Fruit fly (Drosophila melanogaster): ENCODE data around the gene Fit1.
A peak's percentile ranks its signal among the peaks of the same experiment; 100 is the strongest.

Fit1 gene

dm6 chr3L:4103258-4104247, at the start of gene Fit1 (continued):
- TF ChIP-seq gsb-n (tag; optimal IDR thresholded peaks at IDR 0.05) (no peak), zfh1 (GFP tag; IDR thresholded peaks at IDR 0.05) (no peak), CG18599 (GFP tag; optimal IDR thresholded peaks at IDR 0.05) (peak; percentile 19), knrl (GFP tag; IDR thresholded peaks at IDR 0.05; ENCODE audit: partially characterized antibody) (peak; percentile 39; the same call in 2 of the 3 replicates), cad (GFP tag; optimal IDR thresholded peaks at IDR 0.05) (no peak), CG10209 (GFP tag; optimal IDR thresholded peaks at IDR 0.05) (no peak), ro (GFP tag; IDR thresholded peaks at IDR 0.05) (no peak), Hr39 (optimal IDR thresholded peaks at IDR 0.05) (no peak), Lim3 (GFP tag; IDR thresholded peaks at IDR 0.05) (no peak), CG11093 (GFP tag; IDR thresholded peaks at IDR 0.05) (no peak), nom (GFP tag; optimal IDR thresholded peaks at IDR 0.05) (peak; percentile 46), fd102C (GFP tag; optimal IDR thresholded peaks at IDR 0.05) (no peak), phol (tag; optimal IDR thresholded peaks at IDR 0.05) (no peak), z (GFP tag; IDR thresholded peaks at IDR 0.05) (no peak), mam (GFP tag; optimal IDR thresholded peaks at IDR 0.05) (no peak), CG12155 (GFP tag; optimal IDR thresholded peaks at IDR 0.05) (no peak), CG8944 (GFP tag; optimal IDR thresholded peaks at IDR 0.05) (no peak), dpn (GFP tag; optimal IDR thresholded peaks at IDR 0.05) (no peak), fd96Cb (tag; optimal IDR thresholded peaks at IDR 0.05) (no peak), CG11504 (tag; optimal IDR thresholded peaks at IDR 0.05) (no peak), Trl (optimal IDR thresholded peaks at IDR 0.05) (peak in 1 of 2 experiments; percentile 18), Trl (GFP tag; optimal IDR thresholded peaks at IDR 0.05) (no peak), Lhr (GFP tag; optimal IDR thresholded peaks at IDR 0.05) (no peak), disco-r (GFP tag; optimal IDR thresholded peaks at IDR 0.05) (no peak), gcm2 (GFP tag; optimal IDR thresholded peaks at IDR 0.05) (no peak), CG6683 (GFP tag; optimal IDR thresholded peaks at IDR 0.05) (no peak), CG1603 (tag; optimal IDR thresholded peaks at IDR 0.05) (peak; percentile 29), CG12744 (GFP tag; optimal IDR thresholded peaks at IDR 0.05) (no peak), sr (GFP tag; IDR thresholded peaks at IDR 0.05) (no peak), Max (GFP tag; optimal IDR thresholded peaks at IDR 0.05) (no peak), lola (GFP tag; optimal IDR thresholded peaks at IDR 0.05) (no peak), yki (optimal IDR thresholded peaks at IDR 0.05) (no peak), stc (GFP tag; IDR thresholded peaks at IDR 0.05) (0 out of 2 replicates have a peak, but pooled peaks have one; percentile 30), trem (tag; optimal IDR thresholded peaks at IDR 0.05) (peak; percentile 5), CG4707 (GFP tag; optimal IDR thresholded peaks at IDR 0.05) (no peak), CG11456 (GFP tag; IDR thresholded peaks at IDR 0.05) (no peak), CG7372 (GFP tag; IDR thresholded peaks at IDR 0.05) (no peak), caup (GFP tag; optimal IDR thresholded peaks at IDR 0.05; ENCODE audit: severe bottlenecking) (no peak), CG3995 (GFP tag; optimal IDR thresholded peaks at IDR 0.05) (no peak), sisA (GFP tag; IDR thresholded peaks at IDR 0.05) (no peak), dm (GFP tag; optimal IDR thresholded peaks at IDR 0.05) (no peak), CG8478 (optimal IDR thresholded peaks at IDR 0.05) (no peak), grn (GFP tag; optimal IDR thresholded peaks at IDR 0.05) (peak; percentile 65), CG13424 (tag; optimal IDR thresholded peaks at IDR 0.05) (no peak), Dp (GFP tag; optimal IDR thresholded peaks at IDR 0.05) (peak; percentile 56), CG16779 (GFP tag; IDR thresholded peaks at IDR 0.05) (no peak), CG8359 (GFP tag; optimal IDR thresholded peaks at IDR 0.05; ENCODE audit: borderline replicate concordance) (no peak), BEAF-32 (GFP tag; optimal IDR thresholded peaks at IDR 0.05) (peak; percentile 66), vnd (GFP tag; IDR thresholded peaks at IDR 0.05; ENCODE audit: partially characterized antibody) (peak; percentile 35; the same call in 1 of the 3 replicates)
